Worm (Caenorhabditis elegans) whole organism, L4 larva: ENCODE measurements around the gene klo-2.

Experiments used
- D1046.2 ChIP-seq: fragments of 200-800 bp; sonication (Bioruptor generic); IDR thresholded peaks from 2 replicates; pipeline ENCODE4 v1.3.6; 2022; ENCODE audit warnings: missing genetic modification characterization, missing compliant biosample characterization
- F37D6.2 ChIP-seq: sonication (generic microtip); optimal IDR thresholded peaks from 2 replicates; lab custom pipeline; 2016; ENCODE audit warnings: mild to moderate bottlenecking, missing genetic modification characterization, missing compliant biosample characterization
- F49E8.2 ChIP-seq: sonication (generic microtip); optimal IDR thresholded peaks from 2 replicates; lab custom pipeline; 2016; ENCODE audit warnings: missing compliant biosample characterization, mild to moderate bottlenecking, missing genetic modification characterization, borderline replicate concordance
- arid-1 ChIP-seq: fragments of 200-800 bp; sonication (Bioruptor generic); conservative IDR thresholded peaks from 2 replicates; pipeline ENCODE4 v1.3.6; 2022; ENCODE audit warnings: missing genetic modification reagents, missing genetic modification characterization, missing compliant biosample characterization
- ceh-32 ChIP-seq: sonication (generic microtip); optimal IDR thresholded peaks from 2 replicates; lab custom pipeline; 2016; ENCODE audit warnings: mild to moderate bottlenecking, missing genetic modification characterization, missing compliant biosample characterization; ENCODE audit not compliant: poor library complexity
- ceh-44 ChIP-seq: fragments of 200-800 bp; sonication (Bioruptor generic); IDR thresholded peaks from 2 replicates; pipeline ENCODE4 v1.3.6; 2022; ENCODE audit warnings: missing genetic modification reagents, missing genetic modification characterization, missing compliant biosample characterization
- ceh-82 ChIP-seq: sonication (generic microtip); optimal IDR thresholded peaks from 2 replicates; lab custom pipeline; 2017; ENCODE audit warnings: missing biosample characterization, missing genetic modification characterization
- ces-1 ChIP-seq: fragments of 150-350 bp; sonication (generic microtip); optimal IDR thresholded peaks from 4 replicates; lab custom pipeline; 2014; ENCODE audit warnings: missing biosample characterization, missing genetic modification reagents, missing genetic modification characterization
- daf-16 ChIP-seq, 3 experiments: sonication (generic microtip); optimal IDR thresholded peaks; 2 replicates each; lab custom pipeline; 2016 to 2017; ENCODE audit warnings: missing genetic modification characterization in 3 of 3, missing genetic modification reagents in 3 of 3, mild to moderate bottlenecking in 2 of 3, missing compliant biosample characterization in 2 of 3, missing biosample characterization in 1 of 3, moderate library complexity in 1 of 3
- daf-19 ChIP-seq: fragments of 200-800 bp; sonication (Bioruptor generic); conservative IDR thresholded peaks from 2 replicates; pipeline ENCODE4 v1.3.6; 2022; ENCODE audit warnings: missing genetic modification characterization, missing compliant biosample characterization
- daf-8 ChIP-seq: fragments of 200-800 bp; sonication (Bioruptor generic); IDR thresholded peaks from 2 replicates; pipeline ENCODE4 v1.3.6; 2022; ENCODE audit warnings: missing genetic modification characterization, missing compliant biosample characterization
- dmd-6 ChIP-seq: fragments of 200-800 bp; sonication (Bioruptor generic); IDR thresholded peaks from 2 replicates; pipeline ENCODE4 v1.3.6; 2022; ENCODE audit warnings: missing genetic modification reagents, missing genetic modification characterization, missing compliant biosample characterization
- dmd-8 ChIP-seq: fragments of 200-800 bp; sonication (Bioruptor generic); IDR thresholded peaks from 2 replicates; pipeline ENCODE4 v1.3.6; 2022; ENCODE audit warnings: missing genetic modification characterization, missing compliant biosample characterization
- dmd-9 ChIP-seq: fragments of 200-800 bp; sonication (Bioruptor generic); IDR thresholded peaks from 2 replicates; pipeline ENCODE4 v1.3.6; 2022; ENCODE audit warnings: missing genetic modification reagents, missing genetic modification characterization, missing compliant biosample characterization
- fos-1 ChIP-seq: fragments of 150-350 bp; optimal IDR thresholded peaks from 2 replicates; lab custom pipeline; 2014; ENCODE audit warnings: missing biosample characterization, missing genetic modification characterization
- gei-8 ChIP-seq: fragments of 200-800 bp; sonication (Bioruptor generic); optimal IDR thresholded peaks from 2 replicates; lab custom pipeline; 2018; ENCODE audit warnings: mild to moderate bottlenecking, missing genetic modification characterization, missing compliant biosample characterization
- hif-1 ChIP-seq, 2 experiments: sonication (generic microtip); optimal IDR thresholded peaks; 2 replicates each; lab custom pipeline; 2016 to 2017; ENCODE audit warnings: missing compliant biosample characterization in 2 of 2, missing genetic modification characterization in 2 of 2, missing genetic modification reagents in 2 of 2, missing genotype in 2 of 2, mild to moderate bottlenecking in 1 of 2
- jun-1 ChIP-seq: fragments of 150-350 bp; optimal IDR thresholded peaks from 2 replicates; lab custom pipeline; 2014; ENCODE audit warnings: missing biosample characterization, missing genetic modification reagents, missing genetic modification characterization
- lim-7 ChIP-seq: fragments of 200-800 bp; sonication (Bioruptor generic); IDR thresholded peaks from 2 replicates; pipeline ENCODE4 v1.3.6; 2022; ENCODE audit warnings: missing genetic modification characterization, missing compliant biosample characterization
- lin-13 ChIP-seq: fragments of 150-350 bp; optimal IDR thresholded peaks from 2 replicates; lab custom pipeline; 2014; ENCODE audit warnings: missing biosample characterization, missing genetic modification reagents, missing genetic modification characterization
- lin-29 ChIP-seq: fragments of 200-800 bp; sonication (Bioruptor generic); IDR thresholded peaks from 2 replicates; pipeline ENCODE4 v1.3.6; 2022; ENCODE audit warnings: missing genetic modification reagents, missing genetic modification characterization, missing compliant biosample characterization
- lin-38 ChIP-seq: fragments of 200-800 bp; sonication (Bioruptor generic); IDR thresholded peaks from 2 replicates; pipeline ENCODE4 v1.3.6; 2022; ENCODE audit warnings: missing genetic modification reagents, missing genetic modification characterization, missing compliant biosample characterization
- lin-39 ChIP-seq: fragments of 150-350 bp; optimal IDR thresholded peaks from 2 replicates; lab custom pipeline; 2014; ENCODE audit warnings: missing biosample characterization, missing genetic modification reagents, missing genetic modification characterization
- lsy-2 ChIP-seq, 2 experiments: fragments of 150-350 bp in 1 of 2; sonication (generic microtip) in 1 of 2; optimal IDR thresholded peaks; 2 replicates each; lab custom pipeline; 2014 to 2017; ENCODE audit warnings: missing biosample characterization in 2 of 2, missing genetic modification characterization in 2 of 2
- madf-5 ChIP-seq, 2 experiments: fragments of 200-800 bp; sonication (Bioruptor generic); IDR thresholded peaks; 2 replicates each; pipeline ENCODE4 v1.3.6; 2022; ENCODE audit warnings: missing compliant biosample characterization in 2 of 2, missing genetic modification characterization in 2 of 2
- madf-9 ChIP-seq: fragments of 200-800 bp; sonication (Bioruptor generic); conservative IDR thresholded peaks from 2 replicates; pipeline ENCODE4 v1.3.6; 2022; ENCODE audit warnings: missing genetic modification reagents, missing genetic modification characterization, missing compliant biosample characterization
- mep-1 ChIP-seq: fragments of 150-350 bp; sonication (generic microtip); optimal IDR thresholded peaks from 3 replicates; lab custom pipeline; 2014; ENCODE audit warnings: missing biosample characterization, missing genetic modification characterization
- mxl-2 ChIP-seq: fragments of 200-800 bp; sonication (Bioruptor generic); conservative IDR thresholded peaks from 2 replicates; pipeline ENCODE4 v1.3.6; 2022; ENCODE audit warnings: missing genetic modification reagents, missing genetic modification characterization, missing compliant biosample characterization
- nhr-10 ChIP-seq: fragments of 150-350 bp; optimal IDR thresholded peaks from 2 replicates; lab custom pipeline; 2014; ENCODE audit warnings: missing biosample characterization, missing genetic modification characterization
- nhr-11 ChIP-seq: fragments of 150-350 bp; optimal IDR thresholded peaks from 2 replicates; lab custom pipeline; 2014; ENCODE audit warnings: missing biosample characterization, missing genetic modification characterization
- nhr-111 ChIP-seq: fragments of 200-800 bp; sonication (Bioruptor generic); optimal IDR thresholded peaks from 2 replicates; lab custom pipeline; 2018; ENCODE audit warnings: mild to moderate bottlenecking, missing genetic modification characterization, missing compliant biosample characterization
- nhr-237 ChIP-seq: sonication (generic microtip); optimal IDR thresholded peaks from 2 replicates; lab custom pipeline; 2017; ENCODE audit warnings: missing biosample characterization, missing genetic modification characterization
- nhr-41 ChIP-seq: fragments of 200-800 bp; sonication (Bioruptor generic); IDR thresholded peaks from 2 replicates; pipeline ENCODE4 v1.3.6; 2022; ENCODE audit warnings: missing genetic modification reagents, missing genetic modification characterization, missing compliant biosample characterization
- nhr-42 ChIP-seq: fragments of 200-800 bp; sonication (Bioruptor generic); IDR thresholded peaks from 2 replicates; pipeline ENCODE4 v1.3.6; 2022; ENCODE audit warnings: missing genetic modification characterization, missing compliant biosample characterization
- nhr-76 ChIP-seq: fragments of 150-350 bp; optimal IDR thresholded peaks from 2 replicates; lab custom pipeline; 2014; ENCODE audit warnings: missing biosample characterization, missing genetic modification characterization
- php-3 ChIP-seq: fragments of 200-800 bp; sonication (Bioruptor generic); IDR thresholded peaks from 2 replicates; pipeline ENCODE4 v1.3.6; 2022; ENCODE audit warnings: missing genetic modification reagents, missing genetic modification characterization, missing compliant biosample characterization
- pqm-1 ChIP-seq: sonication (generic microtip); optimal IDR thresholded peaks from 2 replicates; lab custom pipeline; 2017; ENCODE audit warnings: missing biosample characterization, missing genetic modification characterization
- rbr-2 ChIP-seq: sonication (generic microtip); optimal IDR thresholded peaks from 2 replicates; lab custom pipeline; 2016; ENCODE audit warnings: missing genotype, missing genetic modification characterization, missing compliant biosample characterization
- saeg-2 ChIP-seq: fragments of 200-800 bp; sonication (Bioruptor generic); IDR thresholded peaks from 2 replicates; pipeline ENCODE4 v1.3.6; 2022; ENCODE audit warnings: missing genetic modification reagents, missing genetic modification characterization, missing compliant biosample characterization
- sdz-12 ChIP-seq: fragments of 200-800 bp; sonication (Bioruptor generic); optimal IDR thresholded peaks from 2 replicates; lab custom pipeline; 2018; ENCODE audit warnings: mild to moderate bottlenecking, missing genetic modification characterization, missing compliant biosample characterization
- snpc-4 ChIP-seq: fragments of 150-350 bp; optimal IDR thresholded peaks from 2 replicates; lab custom pipeline; 2014; ENCODE audit warnings: missing biosample characterization, missing genetic modification characterization
- spr-1 ChIP-seq: sonication (generic microtip); optimal IDR thresholded peaks from 2 replicates; lab custom pipeline; 2016; ENCODE audit warnings: mild to moderate bottlenecking, missing genetic modification characterization, missing compliant biosample characterization
- spr-3 ChIP-seq: fragments of 200-800 bp; sonication (Bioruptor generic); optimal IDR thresholded peaks from 2 replicates; lab custom pipeline; 2018; ENCODE audit warnings: mild to moderate bottlenecking, missing genetic modification characterization, missing compliant biosample characterization
- tra-1 ChIP-seq: fragments of 200-800 bp; sonication (Bioruptor generic); IDR thresholded peaks from 2 replicates; pipeline ENCODE4 v1.3.6; 2022; ENCODE audit warnings: missing genetic modification reagents, missing genetic modification characterization, missing compliant biosample characterization
- unc-62 ChIP-seq, 3 experiments: fragments of 150-350 bp in 1 of 3; sonication (generic microtip); optimal IDR thresholded peaks in 2 of 3; peaks in 1 of 3; 1 replicate in 1 of 3; 2 replicates in 2 of 3; lab custom pipeline; 2014 to 2017; ENCODE audit warnings: missing biosample characterization in 3 of 3, missing genetic modification characterization in 3 of 3, missing genetic modification reagents in 3 of 3, missing genotype in 1 of 3
- vab-7 ChIP-seq: fragments of 200-800 bp; sonication (Bioruptor generic); IDR thresholded peaks from 2 replicates; pipeline ENCODE4 v1.3.6; 2022; ENCODE audit warnings: missing genetic modification reagents, missing genetic modification characterization, missing compliant biosample characterization
- zag-1 ChIP-seq: fragments of 150-350 bp; optimal IDR thresholded peaks from 2 replicates; lab custom pipeline; 2014; ENCODE audit warnings: missing biosample characterization, missing genetic modification characterization
- zfp-2 ChIP-seq: sonication (generic microtip); optimal IDR thresholded peaks from 2 replicates; lab custom pipeline; 2016; ENCODE audit warnings: mild to moderate bottlenecking, missing genetic modification characterization, missing compliant biosample characterization
- zfp-3 ChIP-seq: fragments of 200-800 bp; sonication (Bioruptor generic); conservative IDR thresholded peaks from 2 replicates; pipeline ENCODE4 v1.3.6; 2022; ENCODE audit warnings: missing genetic modification reagents, missing genetic modification characterization, missing compliant biosample characterization
- zip-2 ChIP-seq: fragments of 150-350 bp; optimal IDR thresholded peaks from 2 replicates; lab custom pipeline; 2014; ENCODE audit warnings: missing biosample characterization, missing genetic modification characterization
- ztf-11 ChIP-seq: fragments of 150-350 bp; optimal IDR thresholded peaks from 2 replicates; lab custom pipeline; 2014; ENCODE audit warnings: missing biosample characterization, missing genetic modification characterization

The klo-2 gene

DNA sequence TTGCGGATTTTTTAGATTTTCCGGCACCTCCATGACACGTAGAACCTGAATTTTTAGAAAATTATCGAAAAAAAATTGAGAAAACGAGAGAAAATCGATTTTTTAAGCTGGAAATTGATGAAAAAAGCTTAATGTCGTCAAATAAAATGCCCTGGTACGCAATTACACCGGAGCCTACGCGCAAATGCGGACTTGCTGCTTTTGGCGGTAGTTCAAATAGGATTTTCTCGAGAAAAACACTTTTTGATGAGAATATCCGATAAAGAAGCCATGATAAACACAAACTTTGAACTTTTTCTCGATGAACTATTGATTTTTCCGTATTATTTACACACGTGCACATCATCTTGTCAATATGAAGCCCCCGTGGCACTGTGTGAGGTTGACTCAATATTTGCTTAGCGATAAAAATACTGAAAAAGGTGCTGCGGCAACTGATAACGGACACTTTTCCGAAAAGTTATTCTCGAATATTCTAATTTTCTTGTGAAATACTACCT, 27.8 kb upstream of the klo-2 start, which contains the start of the genes W04B5.5 and W04B5.3 (continued):
- TF ChIP-seq nhr-10 (no peak), lim-7 (GFP tag; lab: Robert Waterston, UW) (no peak), jun-1 (tag; lab: Kevin White, UChicago) (no peak), F49E8.2 (no peak), hif-1 (tag; optimal IDR thresholded peaks at IDR 0.05; lab: Kevin White, UChicago) (no peak), daf-8 (no peak), dmd-6 (GFP tag; lab: Robert Waterston, UW) (peak; percentile 59), D1046.2 (no peak), dmd-9 (GFP tag; lab: Robert Waterston, UW) (no peak), snpc-4 (tag; lab: Kevin White, UChicago) (no peak), ceh-32 (no peak), tra-1 (GFP tag; lab: Robert Waterston, UW) (no peak), unc-62 (GFP tag; optimal IDR thresholded peaks at IDR 0.05 in 1 of 2; lab: Kevin White, UChicago) (peak in 1 of 2 experiments; percentile 63), unc-62 (tag; optimal IDR thresholded peaks at IDR 0.05; lab: Kevin White, UChicago) (no peak), ces-1 (GFP tag; lab: Kevin White, UChicago) (no peak), ceh-44 (no peak), nhr-111 (GFP tag; lab: Kevin White, UChicago) (no peak), gei-8 (GFP tag; lab: Kevin White, UChicago) (no peak), spr-1 (tag; lab: Kevin White, UChicago) (no peak), ztf-11 (tag; lab: Kevin White, UChicago) (no peak), nhr-41 (GFP tag; lab: Robert Waterston, UW) (no peak), vab-7 (GFP tag; lab: Robert Waterston, UW) (no peak), zip-2 (no peak), ceh-82 (tag; lab: Kevin White, UChicago) (no peak), rbr-2 (tag; lab: Kevin White, UChicago) (no peak), lin-13 (GFP tag; lab: Kevin White, UChicago) (peak; percentile 34), madf-9 (GFP tag; lab: Robert Waterston, UW) (no peak), daf-16 (GFP tag; optimal IDR thresholded peaks at IDR 0.05; lab: Kevin White, UChicago) (peak in 1 of 2 experiments; percentile 23), daf-16 (tag; optimal IDR thresholded peaks at IDR 0.05; lab: Kevin White, UChicago) (peak; percentile 97), daf-19 (GFP tag; lab: Robert Waterston, UW) (no peak), fos-1 (no peak), zag-1 (no peak), zfp-3 (GFP tag; lab: Robert Waterston, UW) (no peak), nhr-42 (no peak), sdz-12 (GFP tag; lab: Kevin White, UChicago) (no peak), lin-38 (peak; percentile 65), dmd-8 (GFP tag; lab: Robert Waterston, UW) (no peak), mxl-2 (GFP tag; lab: Robert Waterston, UW) (no peak), madf-5 (GFP tag; IDR thresholded peaks at IDR 0.05; lab: Robert Waterston, UW) (no peak), zfp-2 (tag; lab: Kevin White, UChicago) (no peak), saeg-2 (GFP tag; lab: Robert Waterston, UW) (no peak), mep-1 (peak; percentile 37), nhr-237 (tag; lab: Kevin White, UChicago) (no peak), lin-29 (GFP tag; lab: Robert Waterston, UW) (no peak), lsy-2 (tag; optimal IDR thresholded peaks at IDR 0.05; lab: Kevin White, UChicago) (peak in 1 of 2 experiments; percentile 62), spr-3 (GFP tag; lab: Kevin White, UChicago) (no peak), pqm-1 (peak; percentile 80), nhr-11 (no peak), arid-1 (no peak), F37D6.2 (tag; lab: Kevin White, UChicago) (no peak), nhr-76 (tag; lab: Kevin White, UChicago) (no peak), php-3 (GFP tag; lab: Robert Waterston, UW) (0 out of 2 replicates have a peak, but pooled peaks have one; percentile 34), lin-39 (no peak)
